Fruit fly (Drosophila melanogaster) whole organism, prepupa: ENCODE measurements around the gene CG7069.

ENCODE experiments used
- CG15336 ChIP-seq: fragments of 200-800 bp; sonication (Bioruptor generic); IDR thresholded peaks from 2 replicates; pipeline ENCODE4 v1.3.6; 2022; ENCODE audit warnings: missing biosample characterization, missing genetic modification characterization
- CG6163 ChIP-seq: fragments of 200-800 bp; sonication (Bioruptor generic); IDR thresholded peaks from 3 replicates; pipeline ENCODE4 v1.3.6; 2022; ENCODE audit warnings: missing biosample characterization, missing genetic modification characterization
- CG6854 ChIP-seq: fragments of 200-800 bp; sonication (Bioruptor generic); optimal IDR thresholded peaks from 2 replicates; lab custom pipeline; 2017; ENCODE audit warnings: missing biosample characterization, mild to moderate bottlenecking, missing genetic modification characterization
- CG8119 ChIP-seq: fragments of 200-800 bp; sonication (Bioruptor generic); IDR thresholded peaks from 3 replicates; pipeline ENCODE4 v1.3.6; 2022; ENCODE audit warnings: missing biosample characterization, missing genetic modification characterization
- Ets21C ChIP-seq: fragments of 200-800 bp; sonication (Bioruptor generic); optimal IDR thresholded peaks from 3 replicates; lab custom pipeline; 2016; ENCODE audit warnings: missing biosample characterization, missing genetic modification characterization
- Gug ChIP-seq: fragments of 200-800 bp; sonication (Bioruptor generic); IDR thresholded peaks from 2 replicates; pipeline ENCODE4 v1.3.6; 2022; ENCODE audit warnings: missing biosample characterization, missing genetic modification characterization
- Hr39 ChIP-seq: fragments of 200-800 bp; sonication (Bioruptor generic); optimal IDR thresholded peaks from 2 replicates; lab custom pipeline; 2016; ENCODE audit warnings: missing biosample characterization, missing genetic modification characterization
- Sox102F ChIP-seq: fragments of 200-800 bp; sonication (Bioruptor generic); optimal IDR thresholded peaks from 2 replicates; lab custom pipeline; 2016; ENCODE audit warnings: missing biosample characterization, mild to moderate bottlenecking, missing genetic modification characterization
- esn ChIP-seq: fragments of 200-800 bp; sonication (Bioruptor generic); optimal IDR thresholded peaks from 2 replicates; lab custom pipeline; 2016; ENCODE audit warnings: missing biosample characterization, mild to moderate bottlenecking, missing genetic modification characterization, moderate library complexity
- fd59A ChIP-seq: fragments of 200-800 bp; sonication (Bioruptor generic); optimal IDR thresholded peaks from 2 replicates; lab custom pipeline; 2017; ENCODE audit warnings: missing biosample characterization, mild to moderate bottlenecking, missing genetic modification characterization, missing genetic modification reagents
- lz ChIP-seq: fragments of 200-800 bp; sonication (Bioruptor generic); optimal IDR thresholded peaks from 3 replicates; lab custom pipeline; 2016; ENCODE audit warnings: missing biosample characterization, missing genetic modification characterization
- spab ChIP-seq: fragments of 200-800 bp; sonication (Bioruptor generic); optimal IDR thresholded peaks from 2 replicates; lab custom pipeline; 2017; ENCODE audit warnings: missing biosample characterization, mild to moderate bottlenecking, missing genetic modification characterization, missing genetic modification reagents
- svp ChIP-seq: fragments of 200-800 bp; sonication (Bioruptor generic); peaks from one replicate; lab custom pipeline; 2016; ENCODE audit warnings: missing biosample characterization, missing genetic modification characterization
- vri ChIP-seq: fragments of 200-800 bp; sonication (Bioruptor generic); optimal IDR thresholded peaks from 3 replicates; lab custom pipeline; 2016; ENCODE audit warnings: missing biosample characterization, mild to moderate bottlenecking, missing genetic modification characterization

dm6 chr3R:22410537-22411360 is 38.1 kb downstream of the CG7069 start, which contains the start of the genes CG13850 and lqfR:
- TF ChIP-seq CG15336 (GFP tag; lab: Robert Waterston, UW) (no peak), CG6163 (GFP tag; lab: Robert Waterston, UW) (peak; percentile 61; the same call in 1 of the 3 replicates), Ets21C (GFP tag; lab: Kevin White, UChicago) (peak; percentile 71), vri (GFP tag; lab: Kevin White, UChicago) (peak; percentile 43), CG6854 (GFP tag; lab: Kevin White, UChicago) (no peak), svp (GFP tag; lab: Kevin White, UChicago) (peak; percentile 88), fd59A (GFP tag; lab: Kevin White, UChicago) (peak; percentile 62), CG8119 (GFP tag; lab: Robert Waterston, UW) (no peak), Gug (GFP tag; lab: Robert Waterston, UW) (0 out of 2 replicates have a peak, but pooled peaks have one; percentile 31), lz (GFP tag; lab: Kevin White, UChicago) (peak; percentile 81), Sox102F (GFP tag; lab: Kevin White, UChicago) (no peak), Hr39 (peak; percentile 80), spab (GFP tag; lab: Kevin White, UChicago) (no peak), esn (peak; percentile 87)
